Fruit fly (Drosophila melanogaster) whole organism, prepupa: ENCODE measurements around the gene Axs.

Experiments
- CG6854 ChIP-seq: fragments of 200-800 bp; sonication (Bioruptor generic); optimal IDR thresholded peaks from 2 replicates; lab custom pipeline; 2017; ENCODE audit warnings: missing biosample characterization, mild to moderate bottlenecking, missing genetic modification characterization
- Ets96B ChIP-seq: fragments of 200-800 bp; optimal IDR thresholded peaks from 2 replicates; lab custom pipeline; 2019; ENCODE audit warnings: missing biosample characterization, mild to moderate bottlenecking, missing genetic modification characterization, moderate library complexity
- OdsH ChIP-seq: fragments of 200-800 bp; sonication (Bioruptor generic); optimal IDR thresholded peaks from 3 replicates; lab custom pipeline; 2016; ENCODE audit warnings: missing biosample characterization, missing genetic modification characterization
- cyc ChIP-seq: fragments of 200-800 bp; sonication (Bioruptor generic); optimal IDR thresholded peaks from 3 replicates; lab custom pipeline; 2016; ENCODE audit warnings: missing biosample characterization, missing genetic modification characterization
- fkh ChIP-seq: fragments of 200-800 bp; sonication (Bioruptor generic); optimal IDR thresholded peaks from 3 replicates; lab custom pipeline; 2017; ENCODE audit warnings: missing biosample characterization, mild to moderate bottlenecking, missing genetic modification characterization, moderate library complexity
- topi ChIP-seq: fragments of 200-800 bp; sonication (Bioruptor generic); optimal IDR thresholded peaks from 3 replicates; lab custom pipeline; 2016; ENCODE audit warnings: missing biosample characterization, missing genetic modification characterization

DNA sequence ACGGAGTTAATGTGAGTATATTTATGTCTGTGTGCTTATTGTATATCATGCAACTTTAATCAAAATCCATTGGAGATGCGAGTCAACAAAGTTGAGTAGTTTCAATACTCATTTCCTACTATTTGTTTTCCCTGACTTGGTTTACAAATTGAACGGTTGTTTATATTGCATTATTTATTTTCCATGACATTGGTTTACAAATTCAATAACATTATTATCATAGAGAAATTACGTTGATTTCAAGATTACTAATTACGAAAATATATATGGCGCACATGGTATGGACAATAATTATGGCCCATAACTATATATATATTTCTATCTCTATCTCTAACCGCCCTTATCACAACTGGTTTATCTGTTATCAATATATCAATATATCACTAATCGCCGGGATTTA lies 23.1 kb downstream of the Axs start:
- no peak for TF ChIP-seq CG6854 (GFP tag; lab: Kevin White, UChicago)
- TF ChIP-seq Ets96B: no peak
- TF ChIP-seq fkh (GFP tag; lab: Kevin White, UChicago): peak; percentile 17
- TF ChIP-seq cyc: no peak
- TF ChIP-seq OdsH (GFP tag; lab: Kevin White, UChicago): no peak
- TF ChIP-seq topi (GFP tag; lab: Kevin White, UChicago): no peak
